Worm (Caenorhabditis elegans) whole organism, late embryonic: ENCODE results near the gene cyp-14A1.
A peak's percentile ranks its signal among the peaks of the same experiment; 100 is the strongest.

Experiments
- C08G9.2 ChIP-seq: sonication (generic microtip); optimal IDR thresholded peaks from 2 replicates; lab custom pipeline; 2016; ENCODE audit warnings: mild to moderate bottlenecking, missing genetic modification characterization, moderate library complexity, missing compliant biosample characterization
- C38D4.7 ChIP-seq: fragments of 200-800 bp; sonication (Bioruptor generic); optimal IDR thresholded peaks from 2 replicates; lab custom pipeline; 2018; ENCODE audit warnings: mild to moderate bottlenecking, missing genetic modification characterization, moderate library complexity, missing compliant biosample characterization
- F13H6.1 ChIP-seq: sonication (generic microtip); optimal IDR thresholded peaks from 2 replicates; lab custom pipeline; 2016; ENCODE audit warnings: missing genetic modification characterization, missing compliant biosample characterization
- K02D7.2 ChIP-seq: sonication (generic microtip); optimal IDR thresholded peaks from 2 replicates; lab custom pipeline; 2017; ENCODE audit warnings: mild to moderate bottlenecking, missing genetic modification characterization, missing compliant biosample characterization
- ahr-1 ChIP-seq: sonication (generic microtip); optimal IDR thresholded peaks from 2 replicates; lab custom pipeline; 2016; ENCODE audit warnings: missing genetic modification characterization, missing compliant biosample characterization
- ama-1 ChIP-seq: fragments of 150-350 bp; optimal IDR thresholded peaks from 2 replicates; lab custom pipeline; 2014
- ceh-19 ChIP-seq: fragments of 200-800 bp; sonication (Bioruptor generic); optimal IDR thresholded peaks from 2 replicates; lab custom pipeline; 2018; ENCODE audit warnings: mild to moderate bottlenecking, missing genetic modification characterization, missing compliant biosample characterization
- ceh-2 ChIP-seq: sonication (generic microtip); optimal IDR thresholded peaks from 2 replicates; lab custom pipeline; 2016; ENCODE audit warnings: missing genotype, missing genetic modification characterization, missing compliant biosample characterization
- ceh-24 ChIP-seq: sonication (generic microtip); optimal IDR thresholded peaks from 2 replicates; lab custom pipeline; 2016; ENCODE audit warnings: mild to moderate bottlenecking, missing genetic modification characterization, missing compliant biosample characterization
- ceh-30 ChIP-seq: fragments of 150-350 bp; optimal IDR thresholded peaks from 2 replicates; lab custom pipeline; 2014; ENCODE audit warnings: missing biosample characterization, missing genetic modification characterization
- ceh-31 ChIP-seq: sonication (generic microtip); optimal IDR thresholded peaks from 2 replicates; lab custom pipeline; 2016; ENCODE audit warnings: missing genetic modification characterization, missing compliant biosample characterization
- ceh-34 ChIP-seq: sonication (generic microtip); optimal IDR thresholded peaks from 2 replicates; lab custom pipeline; 2016; ENCODE audit warnings: mild to moderate bottlenecking, missing genetic modification characterization, missing compliant biosample characterization
- ceh-45 ChIP-seq: fragments of 200-800 bp; sonication (Bioruptor generic); IDR thresholded peaks from 2 replicates; pipeline ENCODE4 v1.3.6; 2022; ENCODE audit warnings: missing genetic modification reagents, missing genetic modification characterization, missing compliant biosample characterization
- ceh-48 ChIP-seq: sonication (generic microtip); optimal IDR thresholded peaks from 2 replicates; lab custom pipeline; 2016; ENCODE audit warnings: missing genetic modification characterization, inconsistent platforms, missing compliant biosample characterization
- che-1 ChIP-seq: sonication (generic microtip); optimal IDR thresholded peaks from 2 replicates; lab custom pipeline; 2016; ENCODE audit warnings: mild to moderate bottlenecking, missing genetic modification characterization, missing compliant biosample characterization
- dmd-4 ChIP-seq: sonication (generic microtip); optimal IDR thresholded peaks from 2 replicates; lab custom pipeline; 2016; ENCODE audit warnings: borderline replicate concordance, missing genetic modification characterization, missing compliant biosample characterization
- dve-1 ChIP-seq: sonication (generic microtip); optimal IDR thresholded peaks from 2 replicates; lab custom pipeline; 2017; ENCODE audit warnings: antibody characterized with exemption, mild to moderate bottlenecking, missing genetic modification characterization, missing compliant biosample characterization
- elt-2 ChIP-seq: sonication (generic microtip); optimal IDR thresholded peaks from 2 replicates; lab custom pipeline; 2016; ENCODE audit warnings: missing genetic modification reagents, missing genetic modification characterization, missing compliant biosample characterization
- ets-4 ChIP-seq: sonication (generic microtip); optimal IDR thresholded peaks from 2 replicates; lab custom pipeline; 2016; ENCODE audit warnings: missing genetic modification characterization, missing compliant biosample characterization
- fax-1 ChIP-seq: sonication (generic microtip); optimal IDR thresholded peaks from 2 replicates; lab custom pipeline; 2016; ENCODE audit warnings: missing genotype, missing genetic modification characterization, missing compliant biosample characterization
- fkh-10 ChIP-seq: fragments of 150-350 bp; optimal IDR thresholded peaks from 2 replicates; lab custom pipeline; 2014; ENCODE audit warnings: missing biosample characterization, missing genetic modification reagents, missing genetic modification characterization
- fkh-6 ChIP-seq: sonication (generic microtip); optimal IDR thresholded peaks from 2 replicates; lab custom pipeline; 2016; ENCODE audit warnings: missing genetic modification characterization, missing compliant biosample characterization
- hlh-30 ChIP-seq: sonication (generic microtip); optimal IDR thresholded peaks from 2 replicates; lab custom pipeline; 2017; ENCODE audit warnings: antibody characterized with exemption, missing genetic modification characterization, missing compliant biosample characterization; ENCODE audit not compliant: insufficient read depth
- hlh-6 ChIP-seq: sonication (generic microtip); optimal IDR thresholded peaks from 2 replicates; lab custom pipeline; 2016; ENCODE audit warnings: missing genotype, missing genetic modification characterization, missing compliant biosample characterization
- hlh-8 ChIP-seq: sonication (generic microtip); optimal IDR thresholded peaks from 2 replicates; lab custom pipeline; 2016; ENCODE audit warnings: missing genotype, missing genetic modification characterization, missing compliant biosample characterization
- lim-6 ChIP-seq: sonication (generic microtip); optimal IDR thresholded peaks from 2 replicates; lab custom pipeline; 2016; ENCODE audit warnings: missing genetic modification characterization, missing compliant biosample characterization
- lin-11 ChIP-seq: fragments of 200-800 bp; sonication (Bioruptor generic); optimal IDR thresholded peaks from 2 replicates; lab custom pipeline; 2018; ENCODE audit warnings: mild to moderate bottlenecking, missing genetic modification characterization, missing compliant biosample characterization
- madf-2 ChIP-seq: sonication (generic microtip); optimal IDR thresholded peaks from 2 replicates; lab custom pipeline; 2017; ENCODE audit warnings: missing genetic modification characterization, missing compliant biosample characterization
- mec-3 ChIP-seq: sonication (generic microtip); optimal IDR thresholded peaks from 2 replicates; lab custom pipeline; 2016; ENCODE audit warnings: borderline replicate concordance, missing genetic modification characterization, missing compliant biosample characterization
- nfya-1 ChIP-seq: sonication (generic microtip); optimal IDR thresholded peaks from 2 replicates; lab custom pipeline; 2017; ENCODE audit warnings: missing genetic modification characterization, mild to moderate bottlenecking, missing compliant biosample characterization, antibody characterized with exemption, moderate library complexity
- nhr-232 ChIP-seq: sonication (generic microtip); optimal IDR thresholded peaks from 2 replicates; lab custom pipeline; 2016; ENCODE audit warnings: missing genetic modification characterization, missing compliant biosample characterization
- npax-4 ChIP-seq: sonication (generic microtip); optimal IDR thresholded peaks from 2 replicates; lab custom pipeline; 2016; ENCODE audit warnings: missing genetic modification characterization, missing compliant biosample characterization
- pag-3 ChIP-seq: sonication (generic microtip); optimal IDR thresholded peaks from 2 replicates; lab custom pipeline; 2016; ENCODE audit warnings: missing compliant biosample characterization, missing genetic modification characterization, borderline replicate concordance
- pros-1 ChIP-seq: fragments of 150-350 bp; optimal IDR thresholded peaks from 2 replicates; lab custom pipeline; 2014; ENCODE audit warnings: missing biosample characterization, missing genetic modification reagents, missing genetic modification characterization
- ref-2 ChIP-seq: sonication (generic microtip); optimal IDR thresholded peaks from 2 replicates; lab custom pipeline; 2016; ENCODE audit warnings: missing genetic modification characterization, missing compliant biosample characterization
- rnt-1 ChIP-seq: sonication (generic microtip); optimal IDR thresholded peaks from 2 replicates; lab custom pipeline; 2016; ENCODE audit warnings: missing genetic modification characterization, missing compliant biosample characterization
- sdc-2 ChIP-seq: sonication (generic microtip); optimal IDR thresholded peaks from 2 replicates; lab custom pipeline; 2016; ENCODE audit warnings: missing genotype, missing genetic modification characterization, missing compliant biosample characterization
- syd-9 ChIP-seq: sonication (generic microtip); optimal IDR thresholded peaks from 2 replicates; lab custom pipeline; 2016; ENCODE audit warnings: mild to moderate bottlenecking, missing genetic modification characterization, moderate library complexity, missing compliant biosample characterization
- tbx-2 ChIP-seq: sonication (generic microtip); optimal IDR thresholded peaks from 2 replicates; lab custom pipeline; 2016; ENCODE audit warnings: missing genetic modification characterization, missing compliant biosample characterization
- ttx-3 ChIP-seq: sonication (generic microtip); optimal IDR thresholded peaks from 2 replicates; lab custom pipeline; 2016; ENCODE audit warnings: missing genetic modification reagents, missing genetic modification characterization, missing compliant biosample characterization
- unc-42 ChIP-seq: sonication (generic microtip); optimal IDR thresholded peaks from 2 replicates; lab custom pipeline; 2016; ENCODE audit warnings: missing genotype, missing genetic modification characterization, missing compliant biosample characterization
- unc-55 ChIP-seq: sonication (generic microtip); optimal IDR thresholded peaks from 2 replicates; lab custom pipeline; 2017; ENCODE audit warnings: missing biosample characterization, missing genetic modification reagents, missing genetic modification characterization
- unc-86 ChIP-seq: sonication (generic microtip); optimal IDR thresholded peaks from 2 replicates; lab custom pipeline; 2016; ENCODE audit warnings: missing genetic modification characterization, missing compliant biosample characterization
- zip-5 ChIP-seq: sonication (generic microtip); optimal IDR thresholded peaks from 2 replicates; lab custom pipeline; 2016; ENCODE audit warnings: missing genetic modification characterization, missing compliant biosample characterization

The cyp-14A1 gene

ce11 chrX:13262195-13262594 lies 5.0 kb downstream of the cyp-14A1 start, which contains the start of gene K09A11.1:
Gene K09A11.1 (plus strand): TSS chrX:13262495.
- TF ChIP-seq npax-4 (tag; lab: Kevin White, UChicago) (no peak), hlh-6 (tag; lab: Kevin White, UChicago) (no peak), lin-11 (tag; lab: Kevin White, UChicago) (no peak), mec-3 (tag; lab: Kevin White, UChicago) (no peak), zip-5 (tag; lab: Kevin White, UChicago) (no peak), ttx-3 (tag; lab: Kevin White, UChicago) (no peak), lim-6 (no peak), hlh-8 (no peak), nhr-232 (tag; lab: Kevin White, UChicago) (no peak), pag-3 (tag; lab: Kevin White, UChicago) (no peak)

- TF ChIP-seq elt-2 (peak; percentile 92), ceh-45 (GFP tag; lab: Robert Waterston, UW) (no peak)
Measured at ce11 chrX:13257577-13257976, 9.6 kb downstream of the cyp-14A1 start, which contains the start of gene K08H2.10. Gene K08H2.10 (plus strand): TSS chrX:13257806.

ce11 chrX:13251914-13252434 lies 15.2 kb downstream of the cyp-14A1 start, which contains the start of gene nhr-32:
Gene nhr-32 (plus strand): TSS chrX:13251964.
- TF ChIP-seq ahr-1 (tag; lab: Kevin White, UChicago) (no peak), ceh-30 (tag; lab: Kevin White, UChicago) (no peak), ama-1 (lab: Kevin White, UChicago) (no peak), unc-55 (GFP tag; lab: Kevin White, UChicago) (no peak), npax-4 (tag; lab: Kevin White, UChicago) (no peak), ceh-24 (tag; lab: Kevin White, UChicago) (no peak), madf-2 (tag; lab: Kevin White, UChicago) (no peak), fkh-10 (no peak), ceh-2 (tag; lab: Kevin White, UChicago) (no peak), pros-1 (tag; lab: Kevin White, UChicago) (no peak), zip-5 (tag; lab: Kevin White, UChicago) (no peak)

ce11 chrX:13251354-13251843 lies 15.8 kb downstream of the cyp-14A1 start:
- TF ChIP-seq ceh-2 (tag; lab: Kevin White, UChicago) (peak; percentile 14), fkh-6 (tag; lab: Kevin White, UChicago) (peak; percentile 13), rnt-1 (tag; lab: Kevin White, UChicago) (peak; percentile 51), fax-1 (tag; lab: Kevin White, UChicago) (no peak), sdc-2 (tag; lab: Kevin White, UChicago) (peak; percentile 56), tbx-2 (tag; lab: Kevin White, UChicago) (peak; percentile 69), unc-55 (GFP tag; lab: Kevin White, UChicago) (peak; percentile 83), pros-1 (tag; lab: Kevin White, UChicago) (no peak), C38D4.7 (no peak), npax-4 (tag; lab: Kevin White, UChicago) (no peak), che-1 (no peak), pag-3 (tag; lab: Kevin White, UChicago) (no peak), F13H6.1 (tag; lab: Kevin White, UChicago) (peak; percentile 9), dve-1 (tag; lab: Kevin White, UChicago) (peak; percentile 10), ceh-48 (tag; lab: Kevin White, UChicago) (peak; percentile 19), ets-4 (tag; lab: Kevin White, UChicago) (peak; percentile 7), nfya-1 (tag; lab: Kevin White, UChicago) (peak; percentile 70), hlh-30 (peak; percentile 94), mec-3 (tag; lab: Kevin White, UChicago) (no peak), syd-9 (tag; lab: Kevin White, UChicago) (no peak), C08G9.2 (no peak), ref-2 (tag; lab: Kevin White, UChicago) (peak; percentile 12), elt-2 (no peak), unc-86 (tag; lab: Kevin White, UChicago) (no peak), ceh-45 (GFP tag; lab: Robert Waterston, UW) (no peak), unc-42 (tag; lab: Kevin White, UChicago) (peak; percentile 41), ceh-34 (peak; percentile 61), ceh-31 (peak; percentile 88), dmd-4 (peak; percentile 29), K02D7.2 (tag; lab: Kevin White, UChicago) (no peak), ceh-19 (GFP tag; lab: Kevin White, UChicago) (peak; percentile 16), zip-5 (tag; lab: Kevin White, UChicago) (no peak), lim-6 (no peak), ceh-30 (tag; lab: Kevin White, UChicago) (no peak), hlh-6 (tag; lab: Kevin White, UChicago) (peak; percentile 17)
